Worm (Caenorhabditis elegans) whole organism, midembryonic: Measurements from ENCODE around the gene idpa-2.

Experiments used
- flt-1 ChIP-seq: fragments of 200-800 bp; sonication (Bioruptor generic); IDR thresholded peaks from 2 replicates; pipeline ENCODE4 v1.3.6; 2022; ENCODE audit warnings: missing genetic modification characterization, missing compliant biosample characterization
- med-1 ChIP-seq: sonication (generic microtip); optimal IDR thresholded peaks from 2 replicates; lab custom pipeline; 2017; ENCODE audit warnings: missing genetic modification characterization, mild to moderate bottlenecking, missing compliant biosample characterization, antibody characterized with exemption, missing genetic modification reagents; ENCODE audit not compliant: insufficient read depth

ce11 chrII:8747939-8748352 is 44.6 kb downstream of the idpa-2 start:
- TF ChIP-seq flt-1 (0 out of 2 replicates have a peak, but pooled peaks have one; percentile 46), med-1 (GFP tag; lab: Kevin White, UChicago) (no peak)
